Worm (Caenorhabditis elegans): Measurements from ENCODE around the gene ZK809.8.

ZK809.8 gene

ce11 chrIV:11601721-11602405 lies 47.0 kb downstream of the ZK809.8 start (continued):
- TF ChIP-seq zag-1 (tag; optimal IDR thresholded peaks at IDR 0.05) (no peak), pha-4 (tag; optimal IDR thresholded peaks at IDR 0.05) (peak; percentile 77), ceh-82 (tag; optimal IDR thresholded peaks at IDR 0.05) (no peak)

- TF ChIP-seq egl-27 (tag; optimal IDR thresholded peaks at IDR 0.05) = no peak
- peak; percentile 89 for TF ChIP-seq elt-1 (tag; optimal IDR thresholded peaks at IDR 0.05)
Measured at ce11 chrIV:11599717-11600116, 49.1 kb downstream of the ZK809.8 start.

DNA sequence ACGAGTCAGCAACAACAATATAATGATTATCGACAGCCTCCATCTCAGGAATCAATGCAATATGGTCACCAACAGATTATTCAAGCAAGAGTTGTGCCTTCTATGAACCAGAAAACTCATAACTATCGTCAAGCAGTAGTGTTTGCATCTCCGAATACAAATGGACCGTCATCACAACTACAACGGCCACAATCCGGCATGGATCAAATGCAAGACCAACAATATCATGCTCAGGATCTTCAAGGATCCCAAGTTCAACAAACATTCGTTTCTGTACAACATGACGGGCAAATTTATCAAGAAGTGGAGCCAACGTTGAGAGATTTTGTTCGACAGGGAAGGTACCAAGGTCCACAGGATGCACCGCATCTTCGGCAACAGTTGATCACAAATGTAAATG lies 51.8 kb downstream of the ZK809.8 start:
- TF ChIP-seq nhr-25 (tag; optimal IDR thresholded peaks at IDR 0.05) = no peak
- no peak for TF ChIP-seq egl-27 (tag; optimal IDR thresholded peaks at IDR 0.05)
- TF ChIP-seq ceh-28 (tag; optimal IDR thresholded peaks at IDR 0.05) = no peak
- no peak for TF ChIP-seq daf-12 (tag; optimal IDR thresholded peaks at IDR 0.05)
- TF ChIP-seq nhr-23 (tag; optimal IDR thresholded peaks at IDR 0.05) = no peak
- TF ChIP-seq nhr-76 (tag; optimal IDR thresholded peaks at IDR 0.05) = no peak
- TF ChIP-seq nfya-1 (tag; optimal IDR thresholded peaks at IDR 0.05; ENCODE audit: insufficient read depth) = no peak
- TF ChIP-seq ama-1 (optimal IDR thresholded peaks at IDR 0.05) = no peak

All from whole organism, L3 larva.